Worm (Caenorhabditis elegans) whole organism, late embryonic: Measurements from ENCODE around the gene srz-48.

Experiments used
- ceh-22 ChIP-seq: sonication (generic microtip); optimal IDR thresholded peaks from 2 replicates; lab custom pipeline; 2017; ENCODE audit warnings: missing biosample characterization, missing genetic modification characterization
- ceh-9 ChIP-seq: sonication (generic microtip); optimal IDR thresholded peaks from 2 replicates; lab custom pipeline; 2016; ENCODE audit warnings: mild to moderate bottlenecking, missing genetic modification characterization, inconsistent platforms, missing compliant biosample characterization
- dve-1 ChIP-seq: sonication (generic microtip); optimal IDR thresholded peaks from 2 replicates; lab custom pipeline; 2017; ENCODE audit warnings: antibody characterized with exemption, mild to moderate bottlenecking, missing genetic modification characterization, missing compliant biosample characterization
- fkh-10 ChIP-seq: fragments of 150-350 bp; optimal IDR thresholded peaks from 2 replicates; lab custom pipeline; 2014; ENCODE audit warnings: missing biosample characterization, missing genetic modification reagents, missing genetic modification characterization
- hlh-8 ChIP-seq: sonication (generic microtip); optimal IDR thresholded peaks from 2 replicates; lab custom pipeline; 2016; ENCODE audit warnings: missing genotype, missing genetic modification characterization, missing compliant biosample characterization
- pag-3 ChIP-seq: sonication (generic microtip); optimal IDR thresholded peaks from 2 replicates; lab custom pipeline; 2016; ENCODE audit warnings: missing compliant biosample characterization, missing genetic modification characterization, borderline replicate concordance
- tbx-2 ChIP-seq: sonication (generic microtip); optimal IDR thresholded peaks from 2 replicates; lab custom pipeline; 2016; ENCODE audit warnings: missing genetic modification characterization, missing compliant biosample characterization
- unc-86 ChIP-seq: sonication (generic microtip); optimal IDR thresholded peaks from 2 replicates; lab custom pipeline; 2016; ENCODE audit warnings: missing genetic modification characterization, missing compliant biosample characterization

- TF ChIP-seq ceh-9 (tag; lab: Kevin White, UChicago) (no peak), pag-3 (tag; lab: Kevin White, UChicago) (no peak), fkh-10 (no peak), hlh-8 (tag; lab: Kevin White, UChicago) (no peak), unc-86 (tag; lab: Kevin White, UChicago) (no peak), ceh-22 (tag; lab: Kevin White, UChicago) (no peak), tbx-2 (tag; lab: Kevin White, UChicago) (no peak), dve-1 (tag; lab: Kevin White, UChicago) (no peak)
Observed at ce11 chrV:17466751-17467150, 6.8 kb upstream of the srz-48 start, which contains the start of gene srw-72.
